In genomic region chrX:499589-500041, dm6 we compare ENCODE assay signal across 1 fruit fly cellular context.
TF ChIP-seq lines count a peak whose summit lies in the region.

No protein-coding gene starts in this region.

TF ChIP-seq in whole organism, embryonic, 481 proteins besides CTCF, POLR2A, EP300 and RAD21 (continued from another document and continues in another):
- TF ChIP-seq lab (GFP tag; optimal IDR thresholded peaks at IDR 0.05; lab: Kevin White, UChicago) (peak; percentile 93), CG10274 (GFP tag; optimal IDR thresholded peaks at IDR 0.05; lab: Kevin White, UChicago) (peak; percentile 73), CG31388 (GFP tag; optimal IDR thresholded peaks at IDR 0.05; lab: Kevin White, UChicago) (no peak), gcm (GFP tag; optimal IDR thresholded peaks at IDR 0.05; lab: Kevin White, UChicago) (peak; percentile 82), CG12219 (GFP tag; optimal IDR thresholded peaks at IDR 0.05; lab: Kevin White, UChicago) (peak; percentile 85), CG5180 (GFP tag; optimal IDR thresholded peaks at IDR 0.05; lab: Kevin White, UChicago) (peak; percentile 35), ewg (GFP tag; optimal IDR thresholded peaks at IDR 0.05; lab: Kevin White, UChicago) (peak; percentile 67), CG10321 (GFP tag; IDR thresholded peaks at IDR 0.05; lab: Robert Waterston, UW) (no peak), Doc3 (GFP tag; IDR thresholded peaks at IDR 0.05; lab: Robert Waterston, UW; ENCODE audit: partially characterized antibody) (no peak), trem (tag; optimal IDR thresholded peaks at IDR 0.05; lab: Kevin White, UChicago) (peak; percentile 35), CG13123 (GFP tag; optimal IDR thresholded peaks at IDR 0.05; lab: Kevin White, UChicago) (peak; percentile 53), tgo (GFP tag; IDR thresholded peaks at IDR 0.05; lab: Robert Waterston, UW) (peak; percentile 70), pho (GFP tag; optimal IDR thresholded peaks at IDR 0.05; lab: Kevin White, UChicago) (peak; percentile 85), Asciz (GFP tag; optimal IDR thresholded peaks at IDR 0.05; lab: Kevin White, UChicago) (peak; percentile 73), fd96Cb (tag; optimal IDR thresholded peaks at IDR 0.05; lab: Kevin White, UChicago) (peak; percentile 66), CG11085 (GFP tag; IDR thresholded peaks at IDR 0.05; lab: Robert Waterston, UW) (no peak), B-H1 (GFP tag; IDR thresholded peaks at IDR 0.05; lab: Robert Waterston, UW) (peak; percentile 48; the same call in 2 of the 3 replicates), CG14710 (tag; optimal IDR thresholded peaks at IDR 0.05; lab: Kevin White, UChicago) (peak; percentile 51), Bteb2 (GFP tag; optimal IDR thresholded peaks at IDR 0.05; lab: Kevin White, UChicago) (peak; percentile 77), NC2β (GFP tag; optimal IDR thresholded peaks at IDR 0.05; lab: Kevin White, UChicago) (peak; percentile 59), nom (GFP tag; optimal IDR thresholded peaks at IDR 0.05; lab: Kevin White, UChicago) (peak; percentile 13), caup (GFP tag; optimal IDR thresholded peaks at IDR 0.05; lab: Kevin White, UChicago; ENCODE audit: severe bottlenecking) (peak; percentile 88), YL-1 (GFP tag; optimal IDR thresholded peaks at IDR 0.05; lab: Kevin White, UChicago) (peak; percentile 55), Aef1 (GFP tag; IDR thresholded peaks at IDR 0.05; lab: Robert Waterston, UW) (peak; percentile 41; the same call in 1 of the 3 replicates), CG11695 (GFP tag; IDR thresholded peaks at IDR 0.05; lab: Robert Waterston, UW) (peak; percentile 82; the same call in 2 of the 3 replicates), CG2202 (tag; optimal IDR thresholded peaks at IDR 0.05; lab: Kevin White, UChicago) (peak; percentile 52), CG1647 (GFP tag; optimal IDR thresholded peaks at IDR 0.05; lab: Kevin White, UChicago) (peak; percentile 59), yki (optimal IDR thresholded peaks at IDR 0.05; lab: Kevin White, UChicago) (no peak), Oli (tag; optimal IDR thresholded peaks at IDR 0.05; lab: Kevin White, UChicago) (peak; percentile 85), CG13287 (GFP tag; IDR thresholded peaks at IDR 0.05; lab: Robert Waterston, UW; ENCODE audit: partially characterized antibody) (peak; percentile 18), CG15514 (GFP tag; optimal IDR thresholded peaks at IDR 0.05; lab: Kevin White, UChicago) (peak; percentile 86), Rx (GFP tag; IDR thresholded peaks at IDR 0.05; lab: Robert Waterston, UW) (0 out of 2 replicates have a peak, but pooled peaks have one; percentile 18), CG17385 (GFP tag; optimal IDR thresholded peaks at IDR 0.05; lab: Kevin White, UChicago) (peak; percentile 83), dmrt99B (tag; optimal IDR thresholded peaks at IDR 0.05; lab: Kevin White, UChicago) (peak; percentile 88), cwo (GFP tag; optimal IDR thresholded peaks at IDR 0.05; lab: Kevin White, UChicago) (peak; percentile 88), dati (GFP tag; IDR thresholded peaks at IDR 0.05; lab: Robert Waterston, UW) (no peak), CG2678 (tag; optimal IDR thresholded peaks at IDR 0.05; lab: Kevin White, UChicago) (peak; percentile 93), CG18011 (GFP tag; optimal IDR thresholded peaks at IDR 0.05; lab: Kevin White, UChicago) (peak; percentile 49), CG7928 (GFP tag; optimal IDR thresholded peaks at IDR 0.05; lab: Kevin White, UChicago) (peak; percentile 47), GATAe (GFP tag; conservative IDR thresholded peaks at IDR 0.05; lab: Robert Waterston, UW) (peak; percentile 13; the same call in 1 of the 2 replicates), CG13775 (GFP tag; optimal IDR thresholded peaks at IDR 0.05; lab: Kevin White, UChicago) (peak; percentile 74), Nf-YA (GFP tag; IDR thresholded peaks at IDR 0.05; lab: Robert Waterston, UW) (peak; percentile 41; the same call in 1 of the 2 replicates), z (GFP tag; IDR thresholded peaks at IDR 0.05; lab: Robert Waterston, UW) (no peak), Stat92E (GFP tag; optimal IDR thresholded peaks at IDR 0.05; lab: Kevin White, UChicago) (peak in 1 of 3 experiments; percentile 43), trh (GFP tag; optimal IDR thresholded peaks at IDR 0.05; lab: Kevin White, UChicago) (no peak), insv (GFP tag; optimal IDR thresholded peaks at IDR 0.05; lab: Kevin White, UChicago) (peak in 1 of 2 experiments; percentile 23), B-H2 (GFP tag; optimal IDR thresholded peaks at IDR 0.05; lab: Kevin White, UChicago) (peak; percentile 86), cad (GFP tag; optimal IDR thresholded peaks at IDR 0.05; lab: Kevin White, UChicago) (no peak), Trl (optimal IDR thresholded peaks at IDR 0.05; lab: Kevin White, UChicago) (peak in 1 of 2 experiments; percentile 77), Trl (GFP tag; optimal IDR thresholded peaks at IDR 0.05; lab: Kevin White, UChicago) (peak; percentile 72), CG2712 (tag; optimal IDR thresholded peaks at IDR 0.05; lab: Kevin White, UChicago) (peak; percentile 73), ems (GFP tag; optimal IDR thresholded peaks at IDR 0.05; lab: Kevin White, UChicago) (peak; percentile 72), ERR (GFP tag; optimal IDR thresholded peaks at IDR 0.05; lab: Kevin White, UChicago) (peak; percentile 68), Hr3 (GFP tag; optimal IDR thresholded peaks at IDR 0.05; lab: Kevin White, UChicago) (peak; percentile 53), Vsx1 (GFP tag; optimal IDR thresholded peaks at IDR 0.05; lab: Kevin White, UChicago) (peak; percentile 74), HHEX (GFP tag; optimal IDR thresholded peaks at IDR 0.05; lab: Kevin White, UChicago) (peak; percentile 90), CG4424 (GFP tag; optimal IDR thresholded peaks at IDR 0.05; lab: Kevin White, UChicago) (peak; percentile 72), HLHmδ (GFP tag; optimal IDR thresholded peaks at IDR 0.05; lab: Kevin White, UChicago) (no peak), HmgD (GFP tag; optimal IDR thresholded peaks at IDR 0.05; lab: Kevin White, UChicago) (peak; percentile 61), shn (GFP tag; optimal IDR thresholded peaks at IDR 0.05; lab: Kevin White, UChicago) (peak; percentile 90), CG8290 (GFP tag; optimal IDR thresholded peaks at IDR 0.05; lab: Kevin White, UChicago) (peak; percentile 57), CG8290 (tag; optimal IDR thresholded peaks at IDR 0.05; lab: Kevin White, UChicago) (peak; percentile 0 to 84), CG11560 (tag; IDR thresholded peaks at IDR 0.05; lab: Robert Waterston, UW) (peak; percentile 50; the same call in 1 of the 3 replicates), gt (GFP tag; IDR thresholded peaks at IDR 0.05; lab: Robert Waterston, UW) (no peak), CG3281 (GFP tag; optimal IDR thresholded peaks at IDR 0.05; lab: Kevin White, UChicago) (peak; percentile 93), danr (GFP tag; IDR thresholded peaks at IDR 0.05; lab: Robert Waterston, UW) (peak; percentile 60; the same call in 1 of the 2 replicates), Lpt (GFP tag; optimal IDR thresholded peaks at IDR 0.05; lab: Kevin White, UChicago) (no peak), CG31441 (GFP tag; IDR thresholded peaks at IDR 0.05; lab: Robert Waterston, UW) (no peak), Blimp-1 (GFP tag; optimal IDR thresholded peaks at IDR 0.05; lab: Kevin White, UChicago) (peak; percentile 70), Gsc (GFP tag; IDR thresholded peaks at IDR 0.05; lab: Robert Waterston, UW) (no peak), CG9437 (GFP tag; optimal IDR thresholded peaks at IDR 0.05; lab: Kevin White, UChicago) (peak; percentile 65), tup (GFP tag; optimal IDR thresholded peaks at IDR 0.05; lab: Kevin White, UChicago) (peak; percentile 61), Awh (GFP tag; IDR thresholded peaks at IDR 0.05; lab: Robert Waterston, UW) (peak; percentile 77), CG7271 (tag; optimal IDR thresholded peaks at IDR 0.05; lab: Kevin White, UChicago) (no peak), btn (GFP tag; optimal IDR thresholded peaks at IDR 0.05; lab: Kevin White, UChicago) (peak; percentile 54), Lhr (GFP tag; optimal IDR thresholded peaks at IDR 0.05; lab: Kevin White, UChicago) (no peak), HLH3B (GFP tag; IDR thresholded peaks at IDR 0.05; lab: Robert Waterston, UW) (peak; percentile 68), bsh (GFP tag; optimal IDR thresholded peaks at IDR 0.05; lab: Kevin White, UChicago) (peak; percentile 53 to 66), PHDP (tag; optimal IDR thresholded peaks at IDR 0.05; lab: Kevin White, UChicago) (peak; percentile 87), CG6683 (GFP tag; optimal IDR thresholded peaks at IDR 0.05; lab: Kevin White, UChicago) (peak; percentile 80), CG9876 (GFP tag; optimal IDR thresholded peaks at IDR 0.05; lab: Kevin White, UChicago) (peak; percentile 60), abd-A (tag; optimal IDR thresholded peaks at IDR 0.05; lab: Kevin White, UChicago) (peak; percentile 76), wor (GFP tag; IDR thresholded peaks at IDR 0.05; lab: Robert Waterston, UW) (peak; percentile 46; the same call in 1 of the 2 replicates), CG10565 (GFP tag; optimal IDR thresholded peaks at IDR 0.05; lab: Kevin White, UChicago) (no peak), her (GFP tag; optimal IDR thresholded peaks at IDR 0.05; lab: Kevin White, UChicago) (peak; percentile 71), CG3163 (GFP tag; optimal IDR thresholded peaks at IDR 0.05; lab: Kevin White, UChicago) (peak; percentile 63), CG15601 (tag; optimal IDR thresholded peaks at IDR 0.05; lab: Kevin White, UChicago) (peak; percentile 71), h (optimal IDR thresholded peaks at IDR 0.05; lab: Kevin White, UChicago) (no peak), CG31224 (GFP tag; IDR thresholded peaks at IDR 0.05; lab: Robert Waterston, UW) (peak; percentile 44; the same call in 1 of the 2 replicates), ttk (GFP tag; IDR thresholded peaks at IDR 0.05; lab: Robert Waterston, UW) (peak; percentile 35; the same call in 1 of the 2 replicates), CG9797 (GFP tag; optimal IDR thresholded peaks at IDR 0.05; lab: Kevin White, UChicago) (no peak), CG1233 (GFP tag; optimal IDR thresholded peaks at IDR 0.05; lab: Kevin White, UChicago) (peak; percentile 84), Taf1 (GFP tag; IDR thresholded peaks at IDR 0.05; lab: Robert Waterston, UW) (peak; percentile 46; the same call in 1 of the 2 replicates), kah (GFP tag; optimal IDR thresholded peaks at IDR 0.05; lab: Kevin White, UChicago) (peak; percentile 62), ham (GFP tag; IDR thresholded peaks at IDR 0.05; lab: Robert Waterston, UW) (no peak), Pdp1 (GFP tag; optimal IDR thresholded peaks at IDR 0.05; lab: Kevin White, UChicago) (peak; percentile 76 to 79), CG18764 (GFP tag; optimal IDR thresholded peaks at IDR 0.05; lab: Kevin White, UChicago) (peak; percentile 67), Dbx (GFP tag; IDR thresholded peaks at IDR 0.05; lab: Robert Waterston, UW) (peak; percentile 80), D (optimal IDR thresholded peaks at IDR 0.05; lab: Kevin White, UChicago) (no peak), D (GFP tag; optimal IDR thresholded peaks at IDR 0.05; lab: Kevin White, UChicago) (peak; percentile 71), eyg (GFP tag; optimal IDR thresholded peaks at IDR 0.05; lab: Kevin White, UChicago) (peak; percentile 64), Dp (GFP tag; optimal IDR thresholded peaks at IDR 0.05; lab: Kevin White, UChicago) (no peak), bowl (GFP tag; IDR thresholded peaks at IDR 0.05; lab: Robert Waterston, UW) (peak; percentile 35; the same call in 1 of the 2 replicates), sens-2 (GFP tag; IDR thresholded peaks at IDR 0.05; lab: Robert Waterston, UW) (no peak), Chrac-16 (GFP tag; optimal IDR thresholded peaks at IDR 0.05; lab: Kevin White, UChicago) (peak; percentile 51), Fer1 (GFP tag; optimal IDR thresholded peaks at IDR 0.05; lab: Kevin White, UChicago) (peak; percentile 95), schlank (tag; optimal IDR thresholded peaks at IDR 0.05; lab: Kevin White, UChicago) (peak; percentile 86), E2f2 (GFP tag; IDR thresholded peaks at IDR 0.05; lab: Robert Waterston, UW) (peak; percentile 59; the same call in 1 of the 2 replicates), CG4404 (GFP tag; IDR thresholded peaks at IDR 0.05; lab: Robert Waterston, UW) (peak; percentile 52; the same call in 1 of the 2 replicates), knrl (GFP tag; IDR thresholded peaks at IDR 0.05; lab: Robert Waterston, UW; ENCODE audit: partially characterized antibody) (no peak), MESR4 (GFP tag; optimal IDR thresholded peaks at IDR 0.05; lab: Kevin White, UChicago) (no peak), nerfin-2 (GFP tag; IDR thresholded peaks at IDR 0.05; lab: Robert Waterston, UW; ENCODE audit: partially characterized antibody) (0 out of 2 replicates have a peak, but pooled peaks have one; percentile 19), en (GFP tag; optimal IDR thresholded peaks at IDR 0.05; lab: Kevin White, UChicago) (peak; percentile 62), gem (tag; optimal IDR thresholded peaks at IDR 0.05; lab: Kevin White, UChicago) (peak; percentile 87), run (tag; optimal IDR thresholded peaks at IDR 0.05; lab: Kevin White, UChicago) (peak; percentile 75), CG9609 (GFP tag; optimal IDR thresholded peaks at IDR 0.05; lab: Kevin White, UChicago) (peak; percentile 74), bbx (GFP tag; IDR thresholded peaks at IDR 0.05; lab: Robert Waterston, UW; ENCODE audit: partially characterized antibody) (no peak), CG18619 (GFP tag; optimal IDR thresholded peaks at IDR 0.05; lab: Kevin White, UChicago) (peak; percentile 87), CG2116 (GFP tag; optimal IDR thresholded peaks at IDR 0.05; lab: Kevin White, UChicago) (peak; percentile 38), CG16815 (GFP tag; optimal IDR thresholded peaks at IDR 0.05; lab: Kevin White, UChicago) (peak; percentile 57), CG8089 (GFP tag; optimal IDR thresholded peaks at IDR 0.05; lab: Kevin White, UChicago) (peak; percentile 71), gro (GFP tag; optimal IDR thresholded peaks at IDR 0.05; lab: Kevin White, UChicago) (peak; percentile 92), CG5953 (GFP tag; IDR thresholded peaks at IDR 0.05; lab: Robert Waterston, UW) (no peak), CG13424 (tag; optimal IDR thresholded peaks at IDR 0.05; lab: Kevin White, UChicago) (peak; percentile 84), CG6254 (GFP tag; optimal IDR thresholded peaks at IDR 0.05; lab: Kevin White, UChicago) (peak; percentile 9), maf-S (GFP tag; optimal IDR thresholded peaks at IDR 0.05; lab: Kevin White, UChicago) (peak; percentile 79), sd (tag; optimal IDR thresholded peaks at IDR 0.05; lab: Kevin White, UChicago) (no peak), CG11247 (GFP tag; IDR thresholded peaks at IDR 0.05; lab: Robert Waterston, UW) (peak; percentile 63), stwl (tag; optimal IDR thresholded peaks at IDR 0.05; lab: Kevin White, UChicago) (no peak)
